Fruit fly (Drosophila melanogaster) Kc167 (cell line): ENCODE data around the gene CG13288.

Experiments used
- Myc ChIP-seq: fragments of >200 bp; optimal IDR thresholded peaks from 2 replicates; lab custom pipeline; 2017; ENCODE audit warnings: missing external identifiers
- Sin3A ChIP-seq: fragments of >200 bp; optimal IDR thresholded peaks from 2 replicates; lab custom pipeline; 2018; ENCODE audit warnings: missing external identifiers
- h ChIP-seq: fragments of >200 bp; optimal IDR thresholded peaks from 3 replicates; lab custom pipeline; 2018; ENCODE audit warnings: missing external identifiers
- insv ChIP-seq: fragments of >200 bp; optimal IDR thresholded peaks from 3 replicates; lab custom pipeline; 2018; ENCODE audit warnings: missing external identifiers
- psq ChIP-seq: fragments of >200 bp; optimal IDR thresholded peaks from 2 replicates; lab custom pipeline; 2017; ENCODE audit warnings: missing external identifiers
- ttk ChIP-seq: sonication (Bioruptor generic); optimal IDR thresholded peaks from 2 replicates; lab custom pipeline; 2017; ENCODE audit warnings: missing external identifiers

DNA sequence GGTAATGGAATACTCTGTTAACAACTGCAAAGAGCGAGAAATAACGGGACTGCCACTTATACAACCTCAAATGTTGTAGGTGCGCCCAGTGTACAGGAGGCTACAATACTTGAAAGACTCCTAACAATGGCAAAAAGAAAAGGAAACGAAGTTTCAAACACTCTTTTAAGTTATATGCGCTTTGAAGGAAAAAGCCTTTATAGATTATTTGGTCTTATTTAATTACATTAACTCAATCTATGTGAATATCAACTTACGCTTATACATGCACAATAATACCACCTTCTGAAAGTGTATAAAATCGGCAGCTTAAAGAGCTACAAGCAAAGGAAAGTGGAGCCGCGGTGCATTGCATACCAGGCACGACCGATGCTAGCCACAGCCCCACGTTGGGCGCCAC lies 33.2 kb downstream of the CG13288 start:
- no peak for TF ChIP-seq psq (lab: Kevin White, UChicago)
- no peak for TF ChIP-seq insv (lab: Kevin White, UChicago)
- TF ChIP-seq Sin3A (lab: Kevin White, UChicago), result no peak
- TF ChIP-seq Myc (lab: Kevin White, UChicago), result no peak
- no peak for TF ChIP-seq ttk (lab: Kevin White, UChicago)
- no peak for TF ChIP-seq h (lab: Kevin White, UChicago)
